Worm (Caenorhabditis elegans): ENCODE results near the gene F26A1.1.
A peak's percentile ranks its signal among the peaks of the same experiment; 100 is the strongest.

The F26A1.1 gene

ce11 chrIII:4899728-4900127, 49.4 kb downstream of the F26A1.1 start (continued):
- TF ChIP-seq ahr-1 (tag; optimal IDR thresholded peaks at IDR 0.05), result peak; percentile 4
- TF ChIP-seq eyg-1 (tag; optimal IDR thresholded peaks at IDR 0.05), result peak; percentile 25
- peak; percentile 40 for TF ChIP-seq hlh-8 (tag; optimal IDR thresholded peaks at IDR 0.05)
- TF ChIP-seq sox-2 (GFP tag; IDR thresholded peaks at IDR 0.05), result no peak; the same call in 1 of the 2 replicates
- peak; percentile 56 for TF ChIP-seq ceh-19 (GFP tag; optimal IDR thresholded peaks at IDR 0.05)
- TF ChIP-seq rnt-1 (tag; optimal IDR thresholded peaks at IDR 0.05), result peak; percentile 98
- TF ChIP-seq ets-4 (tag; optimal IDR thresholded peaks at IDR 0.05), result peak; percentile 99
- peak; percentile 75 for TF ChIP-seq sdc-2 (tag; optimal IDR thresholded peaks at IDR 0.05)
- TF ChIP-seq fkh-10 (GFP tag; optimal IDR thresholded peaks at IDR 0.05), result peak; percentile 72
- TF ChIP-seq gmeb-2 (tag; optimal IDR thresholded peaks at IDR 0.05), result peak; percentile 10

DNA sequence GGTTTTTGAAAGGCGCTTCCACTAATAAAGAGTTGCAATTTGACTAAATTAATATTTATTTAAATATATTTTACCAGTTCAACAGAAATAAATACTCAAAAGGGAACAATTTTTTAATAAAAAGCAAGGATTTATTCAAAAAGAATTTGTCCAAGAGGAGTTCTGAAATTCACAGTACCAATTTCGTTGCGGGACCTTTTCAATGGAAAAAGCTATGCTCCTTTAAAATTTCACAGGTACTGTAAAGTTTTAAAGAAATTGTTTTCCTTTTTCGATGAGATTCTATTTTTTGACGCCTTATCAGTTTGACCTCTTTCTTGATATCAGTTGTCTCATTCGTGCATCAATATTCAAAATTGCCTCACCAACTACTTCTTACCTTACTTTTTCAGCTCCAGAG, 50.0 kb downstream of the F26A1.1 start, which contains the start of gene tag-340:
TSS of gene tag-340 (plus strand) at position 249 of the 400 bp plus-strand sequence.
- TF ChIP-seq fkh-6 (tag; optimal IDR thresholded peaks at IDR 0.05), result no peak
- no peak for TF ChIP-seq pros-1 (tag; optimal IDR thresholded peaks at IDR 0.05)
- TF ChIP-seq rnt-1 (tag; optimal IDR thresholded peaks at IDR 0.05), result no peak
- TF ChIP-seq unc-86 (tag; optimal IDR thresholded peaks at IDR 0.05), result no peak
- no peak for TF ChIP-seq pha-2 (tag; optimal IDR thresholded peaks at IDR 0.05)
- TF ChIP-seq ama-1 (optimal IDR thresholded peaks at IDR 0.05), result no peak
- TF ChIP-seq T23F11.4 (GFP tag; optimal IDR thresholded peaks at IDR 0.05), result no peak
- TF ChIP-seq fax-1 (tag; optimal IDR thresholded peaks at IDR 0.05), result no peak
- TF ChIP-seq nhr-11 (tag; optimal IDR thresholded peaks at IDR 0.05), result no peak
- no peak for TF ChIP-seq elt-4 (tag; optimal IDR thresholded peaks at IDR 0.05)
- TF ChIP-seq eyg-1 (tag; optimal IDR thresholded peaks at IDR 0.05), result no peak
- no peak for TF ChIP-seq Y22D7AL.16 (tag; optimal IDR thresholded peaks at IDR 0.05)
